Worm (Caenorhabditis elegans): ENCODE data around the gene bcmo-2.

DNA sequence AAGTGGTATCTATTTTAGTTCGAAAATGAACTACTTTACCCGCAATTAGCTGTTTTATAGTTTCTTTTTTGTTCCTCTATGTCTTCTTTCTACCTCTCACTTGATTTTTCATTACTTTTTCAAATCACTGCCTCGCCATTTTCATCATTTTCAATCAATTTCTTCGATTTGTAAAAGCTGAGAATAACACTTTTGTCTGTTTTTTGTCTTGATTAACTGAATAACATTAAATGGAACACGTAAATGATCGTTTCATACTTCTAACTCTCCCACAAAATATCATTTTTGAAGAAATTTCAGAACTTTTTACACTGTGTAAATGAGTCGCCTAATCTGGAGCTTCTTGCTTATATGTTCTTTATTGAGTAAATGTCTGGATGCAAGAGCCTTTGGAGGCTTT, 9.5 kb downstream of the bcmo-2 start, which contains the start of gene F53C3.4:
- no peak for TF ChIP-seq nhr-77 (tag; optimal IDR thresholded peaks at IDR 0.05)
- TF ChIP-seq elt-3 (tag; optimal IDR thresholded peaks at IDR 0.05) = no peak
- no peak for TF ChIP-seq zag-1 (tag; optimal IDR thresholded peaks at IDR 0.05)
- no peak for TF ChIP-seq peb-1 (tag; optimal IDR thresholded peaks at IDR 0.05)
- TF ChIP-seq ama-1 (optimal IDR thresholded peaks at IDR 0.05) = no peak
- no peak for TF ChIP-seq crh-2 (tag; optimal IDR thresholded peaks at IDR 0.05)
- no peak for TF ChIP-seq unc-39 (tag; optimal IDR thresholded peaks at IDR 0.05)
- no peak for TF ChIP-seq snpc-4 (tag; optimal IDR thresholded peaks at IDR 0.05)
- no peak for TF ChIP-seq skn-1 (tag; optimal IDR thresholded peaks at IDR 0.05)
